Worm (Caenorhabditis elegans) whole organism, L4/young adult: Measurements from ENCODE around the gene F01D4.5.

ENCODE experiments used
- W03F9.2 ChIP-seq: fragments of 150-350 bp; optimal IDR thresholded peaks from 2 replicates; lab custom pipeline; 2014; ENCODE audit warnings: missing biosample characterization, missing genetic modification characterization
- dao-5 ChIP-seq: sonication (generic microtip); optimal IDR thresholded peaks from 2 replicates; lab custom pipeline; 2016; ENCODE audit warnings: missing genotype, missing genetic modification characterization, moderate library complexity, missing compliant biosample characterization
- him-1 ChIP-seq: sonication (generic microtip); optimal IDR thresholded peaks from 2 replicates; lab custom pipeline; 2016; ENCODE audit warnings: missing genotype, missing genetic modification reagents, missing genetic modification characterization, missing compliant biosample characterization

The F01D4.5 gene

DNA sequence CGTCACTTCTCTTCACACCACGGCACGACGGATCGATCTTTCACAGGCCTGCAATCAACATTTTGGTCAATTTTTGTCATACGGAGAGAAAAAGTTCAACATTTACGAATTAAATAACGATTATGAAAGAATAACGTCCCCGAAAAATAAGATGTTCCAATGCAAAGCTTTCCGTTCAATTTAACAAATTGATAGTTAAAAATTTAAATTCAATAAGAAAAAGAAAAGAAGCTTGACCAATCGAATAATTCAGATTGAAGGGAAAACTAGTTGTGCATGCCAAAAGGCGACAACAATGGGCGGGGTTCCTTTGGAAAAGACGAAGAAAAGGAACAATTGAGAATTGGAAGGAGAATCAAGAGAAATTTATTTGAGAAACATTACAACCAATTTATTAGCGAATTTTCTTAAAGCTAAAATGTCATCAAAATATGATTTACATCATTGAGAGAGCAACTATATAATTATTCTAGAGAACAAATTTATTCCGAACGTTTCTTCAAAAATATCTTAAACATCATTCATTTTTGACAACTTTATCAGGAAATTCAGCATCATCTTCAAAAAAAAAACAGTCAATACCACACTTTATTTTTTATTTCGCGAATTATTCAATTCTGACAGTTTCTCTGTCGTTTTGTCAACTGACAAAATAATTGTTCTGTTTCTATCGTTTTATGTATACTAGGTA is 18.2 kb upstream of the F01D4.5 start, which contains the start of gene tax-6:
Gene tax-6, minus strand, starts transcription at position 51 of the 691 bp plus-strand sequence.
- TF ChIP-seq W03F9.2 (no peak), him-1 (tag; lab: Kevin White, UChicago) (no peak), dao-5 (tag; lab: Kevin White, UChicago) (no peak)

ce11 chrIV:10500481-10500880 is 17.0 kb upstream of the F01D4.5 start:
- no peak for TF ChIP-seq him-1 (tag; lab: Kevin White, UChicago)
- no peak for TF ChIP-seq W03F9.2
- no peak for TF ChIP-seq dao-5 (tag; lab: Kevin White, UChicago)

- TF ChIP-seq him-1 (tag; lab: Kevin White, UChicago) (peak; percentile 85), dao-5 (tag; lab: Kevin White, UChicago) (no peak)
Measured at ce11 chrIV:10499948-10500356, 16.5 kb upstream of the F01D4.5 start.

DNA sequence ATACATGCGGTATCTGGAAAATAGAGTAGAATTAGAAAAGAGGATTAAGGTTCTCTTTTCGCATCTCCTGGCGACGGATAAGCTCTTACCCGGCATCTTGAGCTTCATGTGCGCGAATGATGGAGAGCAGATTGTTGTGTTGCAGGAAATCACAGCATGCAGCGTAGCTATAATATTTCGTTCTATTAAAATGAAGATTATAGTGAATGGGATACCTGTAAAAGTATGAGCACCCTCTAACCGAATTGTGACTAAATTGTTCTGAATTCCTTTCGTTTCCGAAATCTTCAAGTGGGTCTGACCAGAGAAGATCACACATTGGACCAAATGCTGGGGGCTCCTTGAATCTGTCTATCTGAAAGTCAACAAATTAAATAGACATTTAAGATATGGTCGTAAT is 14.9 kb upstream of the F01D4.5 start:
- TF ChIP-seq him-1 (tag; lab: Kevin White, UChicago) (no peak), W03F9.2 (no peak), dao-5 (tag; lab: Kevin White, UChicago) (no peak)

- no peak for TF ChIP-seq dao-5 (tag; lab: Kevin White, UChicago)
Measured at ce11 chrIV:10489409-10489808, 6.0 kb upstream of the F01D4.5 start.

DNA sequence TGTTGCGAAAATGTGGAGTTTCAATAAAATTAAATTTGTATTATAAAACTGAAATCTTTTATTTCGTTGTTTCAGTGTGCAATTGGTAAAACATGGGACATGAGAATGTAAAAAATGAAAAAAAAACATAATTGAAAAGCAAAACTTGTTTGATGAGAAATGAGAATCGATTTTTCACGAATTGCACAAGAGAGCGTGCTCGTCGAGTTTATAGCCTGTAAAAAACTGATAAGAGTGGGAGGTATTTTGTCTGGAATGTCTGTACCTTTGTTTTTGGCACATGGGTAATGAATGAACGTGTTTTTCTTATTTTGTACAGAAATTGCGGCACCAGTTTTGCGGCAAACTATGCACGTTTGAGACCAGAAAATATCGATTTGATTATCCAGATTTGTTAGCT is 872 bp downstream of the F01D4.5 start:
- no peak for TF ChIP-seq W03F9.2
- no peak for TF ChIP-seq dao-5 (tag; lab: Kevin White, UChicago)
- TF ChIP-seq him-1 (tag; lab: Kevin White, UChicago), result no peak

DNA sequence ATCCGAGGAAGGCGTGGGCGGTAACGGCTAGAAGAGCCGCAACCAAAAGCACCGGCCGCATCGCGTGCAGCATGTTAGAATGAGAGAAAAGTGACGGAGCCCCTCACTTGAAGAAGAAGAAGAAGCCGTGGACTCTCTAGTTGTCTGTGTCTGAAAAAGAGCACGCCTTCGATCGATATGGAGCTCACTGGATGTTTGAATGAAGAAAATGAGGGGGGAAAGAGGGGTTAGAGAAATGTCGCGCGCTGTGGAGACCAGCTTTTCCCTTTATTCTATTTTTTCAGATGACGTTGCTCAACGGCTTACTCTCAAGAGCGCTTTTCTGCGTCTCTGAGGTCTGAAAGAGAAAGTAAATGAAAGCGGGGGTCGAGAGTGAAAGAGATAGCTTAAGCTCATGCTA is 1.8 kb downstream of the F01D4.5 start, which contains the start of gene egl-21:
Gene egl-21, minus strand, starts transcription at position 150 of the 400 bp plus-strand sequence.
- TF ChIP-seq W03F9.2 (no peak), him-1 (tag; lab: Kevin White, UChicago) (peak; percentile 68)

- TF ChIP-seq W03F9.2 (no peak), him-1 (tag; lab: Kevin White, UChicago) (no peak), dao-5 (tag; lab: Kevin White, UChicago) (no peak)
Measured at ce11 chrIV:10475234-10475633, 8.2 kb downstream of the F01D4.5 start.

ce11 chrIV:10472478-10472877 is 11.0 kb downstream of the F01D4.5 start, which contains the start of gene bgnt-1.1:
bgnt-1.1 (plus strand) TSS chrIV:10472778.
- no peak for TF ChIP-seq him-1 (tag; lab: Kevin White, UChicago)
- no peak for TF ChIP-seq W03F9.2
- TF ChIP-seq dao-5 (tag; lab: Kevin White, UChicago), result no peak

DNA sequence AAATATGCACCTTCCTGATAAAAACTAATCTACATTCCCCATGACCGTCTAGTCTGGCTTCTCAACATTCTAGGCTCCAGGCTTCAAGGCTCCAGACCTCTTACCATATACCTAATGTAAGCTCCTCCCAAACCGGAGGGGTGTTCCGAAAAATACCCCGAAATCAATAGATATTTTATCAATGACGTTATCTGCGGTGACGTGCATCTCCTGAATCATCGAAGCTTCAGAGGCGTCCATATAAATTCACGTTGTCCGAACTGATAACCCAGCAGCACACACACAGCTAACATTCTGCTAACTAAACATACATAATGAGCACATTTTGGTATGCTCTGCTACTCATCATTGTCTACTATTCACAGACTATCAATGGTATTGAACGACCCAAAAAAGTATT is 14.0 kb downstream of the F01D4.5 start, which contains the start of gene ugt-44:
Gene ugt-44, plus strand, starts transcription at position 248 of the 400 bp plus-strand sequence.
- TF ChIP-seq W03F9.2, result no peak
- TF ChIP-seq dao-5 (tag; lab: Kevin White, UChicago), result no peak
- TF ChIP-seq him-1 (tag; lab: Kevin White, UChicago), result no peak

- no peak for TF ChIP-seq dao-5 (tag; lab: Kevin White, UChicago)
- no peak for TF ChIP-seq him-1 (tag; lab: Kevin White, UChicago)
- no peak for TF ChIP-seq W03F9.2
Measured at ce11 chrIV:10468662-10469061, 14.8 kb downstream of the F01D4.5 start.

ce11 chrIV:10467347-10467746 is 16.1 kb downstream of the F01D4.5 start:
- TF ChIP-seq W03F9.2 (no peak), him-1 (tag; lab: Kevin White, UChicago) (no peak), dao-5 (tag; lab: Kevin White, UChicago) (no peak)

DNA sequence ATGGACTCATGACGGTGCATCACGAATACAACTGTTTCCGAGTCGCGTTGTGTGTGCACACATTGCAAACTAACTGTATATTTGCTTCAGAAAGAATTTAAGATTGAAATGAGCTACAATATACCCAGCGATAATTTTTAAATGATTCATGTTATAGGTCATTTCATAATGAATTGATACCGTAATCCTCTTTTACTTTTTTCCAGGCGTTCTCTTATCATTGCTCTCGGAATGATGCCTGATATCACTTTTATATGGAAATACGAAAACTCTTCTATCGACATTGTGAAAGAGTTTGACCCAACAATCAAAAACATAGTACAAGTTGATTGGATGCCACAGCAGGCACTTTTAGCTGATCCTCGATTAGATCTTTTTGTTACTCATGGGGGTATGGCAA is 17.1 kb downstream of the F01D4.5 start:
- no peak for TF ChIP-seq him-1 (tag; lab: Kevin White, UChicago)
- no peak for TF ChIP-seq dao-5 (tag; lab: Kevin White, UChicago)
- TF ChIP-seq W03F9.2, result no peak

DNA sequence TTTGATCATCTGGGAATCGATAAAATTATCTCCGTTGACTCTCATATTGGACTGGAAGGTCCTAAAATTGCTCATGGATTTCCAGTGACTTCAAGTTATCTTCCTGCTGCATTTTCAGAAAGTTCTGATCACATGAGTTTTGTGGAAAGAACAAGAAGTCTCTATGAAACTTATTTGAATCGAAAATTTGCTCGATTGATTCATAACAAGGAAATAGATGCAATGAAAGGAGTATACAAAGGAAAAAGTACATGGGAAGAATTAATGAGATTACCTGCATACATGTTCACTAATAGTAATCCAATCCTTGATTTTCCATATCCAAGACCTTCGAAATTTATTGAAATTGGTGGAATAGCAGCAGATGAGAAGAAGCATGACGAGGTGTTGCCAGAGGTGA is 17.7 kb downstream of the F01D4.5 start:
- TF ChIP-seq him-1 (tag; lab: Kevin White, UChicago) (no peak), W03F9.2 (no peak), dao-5 (tag; lab: Kevin White, UChicago) (no peak)
